Fruit fly (Drosophila melanogaster): Measurements from ENCODE around the gene Tdh.

Tdh gene

dm6 chr3L:20518805-20519503 lies 52.2 kb downstream of the Tdh start, which contains the start of gene BNIP3 (continued):
- no peak for TF ChIP-seq NK7.1 (GFP tag; optimal IDR thresholded peaks at IDR 0.05)
- TF ChIP-seq wek (GFP tag; optimal IDR thresholded peaks at IDR 0.05) = peak; percentile 3
- TF ChIP-seq CHES-1-like (GFP tag; optimal IDR thresholded peaks at IDR 0.05) = no peak
- TF ChIP-seq CG15479 (GFP tag; optimal IDR thresholded peaks at IDR 0.05) = no peak
- no peak for TF ChIP-seq Oli (tag; optimal IDR thresholded peaks at IDR 0.05)
- TF ChIP-seq CG14050 (GFP tag; IDR thresholded peaks at IDR 0.05) = no peak
- TF ChIP-seq CG10543 (GFP tag; optimal IDR thresholded peaks at IDR 0.05) = peak; percentile 68
- TF ChIP-seq ham (GFP tag; IDR thresholded peaks at IDR 0.05) = no peak
- no peak for TF ChIP-seq CG18262 (tag; optimal IDR thresholded peaks at IDR 0.05)
- TF ChIP-seq Sry-δ (GFP tag; optimal IDR thresholded peaks at IDR 0.05) = no peak
- peak; percentile 24 for TF ChIP-seq Jarid2 (GFP tag; optimal IDR thresholded peaks at IDR 0.05)
- TF ChIP-seq CG13775 (GFP tag; optimal IDR thresholded peaks at IDR 0.05) = no peak
- no peak for TF ChIP-seq zfh2 (GFP tag; optimal IDR thresholded peaks at IDR 0.05)
- TF ChIP-seq CG2129 (GFP tag; IDR thresholded peaks at IDR 0.05; ENCODE audit: partially characterized antibody) = no peak
- no peak for TF ChIP-seq gcm2 (GFP tag; optimal IDR thresholded peaks at IDR 0.05)
- TF ChIP-seq psq (GFP tag; optimal IDR thresholded peaks at IDR 0.05) = peak; percentile 58
- no peak for TF ChIP-seq CG31441 (GFP tag; IDR thresholded peaks at IDR 0.05)
- no peak for TF ChIP-seq pan (optimal IDR thresholded peaks at IDR 0.05)
- no peak for TF ChIP-seq pan (GFP tag; optimal IDR thresholded peaks at IDR 0.05 in 1 of 2, IDR thresholded peaks at IDR 0.05 in 1 of 2)
- no peak for TF ChIP-seq Gsc (GFP tag; IDR thresholded peaks at IDR 0.05)
- no peak for TF ChIP-seq Mad (GFP tag; optimal IDR thresholded peaks at IDR 0.05)
- TF ChIP-seq CG16813 (GFP tag; IDR thresholded peaks at IDR 0.05; ENCODE audit: partially characterized antibody) = no peak
- peak; percentile 6 for TF ChIP-seq Fer1 (GFP tag; optimal IDR thresholded peaks at IDR 0.05)
- peak; percentile 40 for TF ChIP-seq HLHmδ (GFP tag; optimal IDR thresholded peaks at IDR 0.05)
- TF ChIP-seq CG11560 (tag; IDR thresholded peaks at IDR 0.05) = no peak
- TF ChIP-seq CG7357 (GFP tag; IDR thresholded peaks at IDR 0.05) = no peak
- TF ChIP-seq CG6813 (GFP tag; optimal IDR thresholded peaks at IDR 0.05) = no peak
- no peak for TF ChIP-seq gce (GFP tag; IDR thresholded peaks at IDR 0.05)
- TF ChIP-seq CG3281 (GFP tag; optimal IDR thresholded peaks at IDR 0.05) = no peak
- no peak for TF ChIP-seq CG12071 (GFP tag; optimal IDR thresholded peaks at IDR 0.05)
- no peak for TF ChIP-seq CG34224 (GFP tag; IDR thresholded peaks at IDR 0.05; ENCODE audit: partially characterized antibody)
- TF ChIP-seq kni (GFP tag; optimal IDR thresholded peaks at IDR 0.05) = peak; percentile 5
- TF ChIP-seq CG9797 (GFP tag; optimal IDR thresholded peaks at IDR 0.05) = peak; percentile 73
- TF ChIP-seq salm (tag; optimal IDR thresholded peaks at IDR 0.05) = no peak
- TF ChIP-seq disco-r (GFP tag; optimal IDR thresholded peaks at IDR 0.05) = no peak
- no peak for TF ChIP-seq peb (GFP tag; IDR thresholded peaks at IDR 0.05)
- no peak for TF ChIP-seq Ada2b (GFP tag; IDR thresholded peaks at IDR 0.05)
- TF ChIP-seq CG32767 (GFP tag; IDR thresholded peaks at IDR 0.05) = no peak
- no peak for TF ChIP-seq Usf (GFP tag; optimal IDR thresholded peaks at IDR 0.05)
- TF ChIP-seq CG33557 (GFP tag; optimal IDR thresholded peaks at IDR 0.05) = no peak
- TF ChIP-seq amos (GFP tag; IDR thresholded peaks at IDR 0.05; ENCODE audit: partially characterized antibody) = peak; percentile 41; the same call in 1 of the 2 replicates
- TF ChIP-seq CG9727 (GFP tag; optimal IDR thresholded peaks at IDR 0.05) = no peak
- no peak for TF ChIP-seq Doc2 (GFP tag; IDR thresholded peaks at IDR 0.05)
- no peak for TF ChIP-seq CG15696 (tag; optimal IDR thresholded peaks at IDR 0.05)
- no peak for TF ChIP-seq Taf1 (GFP tag; IDR thresholded peaks at IDR 0.05)
- no peak for TF ChIP-seq pnt (GFP tag; optimal IDR thresholded peaks at IDR 0.05)
- peak; percentile 67 for TF ChIP-seq sd (tag; optimal IDR thresholded peaks at IDR 0.05)
- peak; percentile 55 for TF ChIP-seq stwl (tag; optimal IDR thresholded peaks at IDR 0.05)
- no peak for TF ChIP-seq CG7987 (GFP tag; optimal IDR thresholded peaks at IDR 0.05)
- TF ChIP-seq lbe (GFP tag; optimal IDR thresholded peaks at IDR 0.05) = peak; percentile 12
